Fruit fly (Drosophila melanogaster) whole organism, adult: ENCODE measurements around the gene scpr-C.

Source experiments
- CG11617 ChIP-seq: fragments of 200-800 bp; sonication (Bioruptor generic); optimal IDR thresholded peaks from 2 replicates; lab custom pipeline; 2017; ENCODE audit warnings: mild to moderate bottlenecking, missing biosample characterization, missing genetic modification reagents, missing genetic modification characterization
- CG12768 ChIP-seq: fragments of 200-800 bp; sonication (Bioruptor generic); optimal IDR thresholded peaks from 2 replicates; lab custom pipeline; 2017; ENCODE audit warnings: missing biosample characterization, missing genetic modification characterization, mild to moderate bottlenecking, moderate library complexity, missing genetic modification reagents
- CG14711 ChIP-seq: fragments of 200-800 bp; sonication (Bioruptor generic); optimal IDR thresholded peaks from 2 replicates; lab custom pipeline; 2018; ENCODE audit warnings: missing biosample characterization, mild to moderate bottlenecking, missing genetic modification characterization, moderate library complexity
- CG1620 ChIP-seq: fragments of 200-800 bp; sonication (Bioruptor generic); optimal IDR thresholded peaks from 2 replicates; lab custom pipeline; 2016; ENCODE audit warnings: missing biosample characterization, missing genetic modification characterization
- CG33017 ChIP-seq: fragments of 200-800 bp; sonication (Bioruptor generic); optimal IDR thresholded peaks from 2 replicates; lab custom pipeline; 2018; ENCODE audit warnings: missing biosample characterization, mild to moderate bottlenecking, missing genetic modification characterization, moderate library complexity
- CG5204 ChIP-seq: fragments of 200-800 bp; sonication (Bioruptor generic); optimal IDR thresholded peaks from 2 replicates; lab custom pipeline; 2016; ENCODE audit warnings: missing biosample characterization, missing genetic modification characterization
- CG7045 ChIP-seq: fragments of 200-800 bp; sonication (Bioruptor generic); optimal IDR thresholded peaks from 2 replicates; lab custom pipeline; 2017; ENCODE audit warnings: missing biosample characterization, mild to moderate bottlenecking, missing genetic modification characterization
- CG7101 ChIP-seq: fragments of 200-800 bp; sonication (Bioruptor generic); optimal IDR thresholded peaks from 2 replicates; lab custom pipeline; 2018; ENCODE audit warnings: missing biosample characterization, mild to moderate bottlenecking, missing genetic modification characterization, moderate library complexity
- Clk ChIP-seq: fragments of 200-800 bp; sonication (Bioruptor generic); optimal IDR thresholded peaks from 2 replicates; lab custom pipeline; 2017; ENCODE audit warnings: missing biosample characterization, missing genetic modification characterization
- Crg-1 ChIP-seq: fragments of 200-800 bp; sonication (Bioruptor generic); optimal IDR thresholded peaks from 2 replicates; lab custom pipeline; 2016; ENCODE audit warnings: missing biosample characterization, missing genetic modification characterization
- Hr96 ChIP-seq: fragments of 200-800 bp; sonication (Bioruptor generic); optimal IDR thresholded peaks from 2 replicates; lab custom pipeline; 2016; ENCODE audit warnings: missing biosample characterization, missing genetic modification characterization
- Mnt ChIP-seq: fragments of 200-800 bp; sonication (Bioruptor generic); optimal IDR thresholded peaks from 2 replicates; lab custom pipeline; 2016; ENCODE audit warnings: missing biosample characterization, mild to moderate bottlenecking, missing genetic modification characterization
- bab1 ChIP-seq: fragments of 200-800 bp; sonication (Bioruptor generic); optimal IDR thresholded peaks from 3 replicates; lab custom pipeline; 2019; ENCODE audit warnings: missing biosample characterization, mild to moderate bottlenecking, missing genetic modification characterization, moderate library complexity
- cic ChIP-seq: fragments of 200-800 bp; sonication (Bioruptor generic); optimal IDR thresholded peaks from 2 replicates; lab custom pipeline; 2017; ENCODE audit warnings: missing biosample characterization, mild to moderate bottlenecking, missing genetic modification characterization, moderate library complexity
- cnc ChIP-seq, 2 experiments: fragments of >200 bp; optimal IDR thresholded peaks; 2 replicates each; lab custom pipeline; 2017
- kay ChIP-seq: fragments of 200-800 bp; sonication (Bioruptor generic); peaks from one replicate; lab custom pipeline; 2016; ENCODE audit warnings: missing biosample characterization, missing genetic modification characterization, borderline replicate concordance
- ovo ChIP-seq: fragments of 200-800 bp; sonication (Bioruptor generic); optimal IDR thresholded peaks from 2 replicates; lab custom pipeline; 2016; ENCODE audit warnings: missing biosample characterization, missing genetic modification characterization
- pad ChIP-seq: fragments of 200-800 bp; sonication (Bioruptor generic); optimal IDR thresholded peaks from 3 replicates; lab custom pipeline; 2017; ENCODE audit warnings: missing biosample characterization, missing genetic modification characterization, mild to moderate bottlenecking, moderate library complexity, missing genetic modification reagents
- tj ChIP-seq: fragments of 200-800 bp; sonication (Bioruptor generic); optimal IDR thresholded peaks from 3 replicates; lab custom pipeline; 2017; ENCODE audit warnings: missing biosample characterization, mild to moderate bottlenecking, missing genetic modification characterization, moderate library complexity
- toe ChIP-seq: fragments of 200-800 bp; sonication (Bioruptor generic); optimal IDR thresholded peaks from 2 replicates; lab custom pipeline; 2016; ENCODE audit warnings: missing biosample characterization, missing genetic modification characterization

The scpr-C gene

dm6 chr3R:11225220-11225619 lies at the start of gene scpr-C:
Gene scpr-C, plus strand, starts transcription at chr3R:11225520.
- TF ChIP-seq kay (GFP tag; lab: Kevin White, UChicago) (no peak), CG33017 (tag; lab: Kevin White, UChicago) (no peak), Clk (GFP tag; lab: Kevin White, UChicago) (no peak), bab1 (GFP tag; lab: Kevin White, UChicago) (no peak), CG7045 (GFP tag; lab: Kevin White, UChicago) (no peak), Hr96 (GFP tag; lab: Kevin White, UChicago) (no peak), CG7101 (no peak), Mnt (no peak), Crg-1 (GFP tag; lab: Kevin White, UChicago) (no peak), CG14711 (tag; lab: Kevin White, UChicago) (no peak), CG1620 (GFP tag; lab: Kevin White, UChicago) (no peak)

- no peak for TF ChIP-seq cic (GFP tag; lab: Kevin White, UChicago)
- TF ChIP-seq pad: no peak
- no peak for TF ChIP-seq Clk (GFP tag; lab: Kevin White, UChicago)
- no peak for TF ChIP-seq toe
- TF ChIP-seq Crg-1 (GFP tag; lab: Kevin White, UChicago): no peak
- TF ChIP-seq CG1620 (GFP tag; lab: Kevin White, UChicago): no peak
- TF ChIP-seq CG11617 (GFP tag; lab: Kevin White, UChicago): no peak
- TF ChIP-seq kay (GFP tag; lab: Kevin White, UChicago): no peak
- TF ChIP-seq ovo (GFP tag; lab: Kevin White, UChicago): no peak
- TF ChIP-seq CG7045 (GFP tag; lab: Kevin White, UChicago): no peak
- no peak for TF ChIP-seq CG14711 (tag; lab: Kevin White, UChicago)
- TF ChIP-seq CG12768: no peak
- no peak for TF ChIP-seq cnc (optimal IDR thresholded peaks at IDR 0.05; lab: Kevin White, UChicago)
- TF ChIP-seq Mnt: no peak
- no peak for TF ChIP-seq CG5204 (GFP tag; lab: Kevin White, UChicago)
These were observed 49.5 kb upstream of the scpr-C start for dm6 chr3R:11175777-11176176.

- TF ChIP-seq CG12768 (no peak), toe (no peak), Crg-1 (GFP tag; lab: Kevin White, UChicago) (no peak), cnc (optimal IDR thresholded peaks at IDR 0.05; lab: Kevin White, UChicago) (no peak), CG7045 (GFP tag; lab: Kevin White, UChicago) (no peak), CG33017 (tag; lab: Kevin White, UChicago) (no peak), cic (GFP tag; lab: Kevin White, UChicago) (no peak), CG5204 (GFP tag; lab: Kevin White, UChicago) (no peak), CG14711 (tag; lab: Kevin White, UChicago) (no peak)
These were observed 47.7 kb upstream of the scpr-C start for dm6 chr3R:11177579-11177978.

- peak; percentile 53 for TF ChIP-seq CG7101
- TF ChIP-seq Mnt: peak; percentile 2
- no peak for TF ChIP-seq toe
- TF ChIP-seq tj: no peak
- no peak for TF ChIP-seq pad
- peak; percentile 66 for TF ChIP-seq CG12768
- TF ChIP-seq Crg-1 (GFP tag; lab: Kevin White, UChicago): no peak
- TF ChIP-seq kay (GFP tag; lab: Kevin White, UChicago): peak; percentile 59
- TF ChIP-seq CG33017 (tag; lab: Kevin White, UChicago): peak; percentile 33
- peak; percentile 9 for TF ChIP-seq CG11617 (GFP tag; lab: Kevin White, UChicago)
- TF ChIP-seq CG1620 (GFP tag; lab: Kevin White, UChicago): no peak
- peak; percentile 36 for TF ChIP-seq CG14711 (tag; lab: Kevin White, UChicago)
- no peak for TF ChIP-seq ovo (GFP tag; lab: Kevin White, UChicago)
- no peak for TF ChIP-seq bab1 (GFP tag; lab: Kevin White, UChicago)
- peak; percentile 12 for TF ChIP-seq CG5204 (GFP tag; lab: Kevin White, UChicago)
- TF ChIP-seq cic (GFP tag; lab: Kevin White, UChicago): peak; percentile 60
- no peak for TF ChIP-seq Hr96 (GFP tag; lab: Kevin White, UChicago)
- peak; percentile 49 for TF ChIP-seq CG7045 (GFP tag; lab: Kevin White, UChicago)
These were observed 47.0 kb upstream of the scpr-C start for dm6 chr3R:11178300-11178699.

dm6 chr3R:11195792-11196191 lies 29.5 kb upstream of the scpr-C start, which contains the start of gene CG18577:
Gene CG18577, plus strand, starts transcription at chr3R:11196092.
- TF ChIP-seq bab1 (GFP tag; lab: Kevin White, UChicago) (no peak), cic (GFP tag; lab: Kevin White, UChicago) (peak; percentile 80), ovo (GFP tag; lab: Kevin White, UChicago) (no peak), CG33017 (tag; lab: Kevin White, UChicago) (no peak), CG14711 (tag; lab: Kevin White, UChicago) (no peak)

- peak; percentile 98 for TF ChIP-seq CG7101
- peak; percentile 94 for TF ChIP-seq CG5204 (GFP tag; lab: Kevin White, UChicago)
- peak; percentile 89 for TF ChIP-seq tj
- peak; percentile 89 for TF ChIP-seq Hr96 (GFP tag; lab: Kevin White, UChicago)
- peak; percentile 84 for TF ChIP-seq CG1620 (GFP tag; lab: Kevin White, UChicago)
- TF ChIP-seq toe: peak; percentile 83
- peak; percentile 88 for TF ChIP-seq ovo (GFP tag; lab: Kevin White, UChicago)
- TF ChIP-seq Clk (GFP tag; lab: Kevin White, UChicago): peak; percentile 98
- TF ChIP-seq Mnt: no peak
- TF ChIP-seq cic (GFP tag; lab: Kevin White, UChicago): peak; percentile 98
- peak; percentile 96 for TF ChIP-seq kay (GFP tag; lab: Kevin White, UChicago)
- peak; percentile 99 for TF ChIP-seq CG12768
- TF ChIP-seq CG11617 (GFP tag; lab: Kevin White, UChicago): peak; percentile 98
- peak; percentile 97 for TF ChIP-seq CG33017 (tag; lab: Kevin White, UChicago)
- peak; percentile 93 for TF ChIP-seq pad
- peak; percentile 95 for TF ChIP-seq bab1 (GFP tag; lab: Kevin White, UChicago)
- TF ChIP-seq cnc (optimal IDR thresholded peaks at IDR 0.05; lab: Kevin White, UChicago): no peak
- TF ChIP-seq Crg-1 (GFP tag; lab: Kevin White, UChicago): peak; percentile 80
- peak; percentile 96 for TF ChIP-seq CG14711 (tag; lab: Kevin White, UChicago)
- TF ChIP-seq CG7045 (GFP tag; lab: Kevin White, UChicago): peak; percentile 100
These were observed 28.5 kb upstream of the scpr-C start for dm6 chr3R:11196648-11197388.
